Fruit fly (Drosophila melanogaster) whole organism, prepupa: ENCODE measurements around the gene CG8483.

Source experiments
- CG15336 ChIP-seq: fragments of 200-800 bp; sonication (Bioruptor generic); IDR thresholded peaks from 2 replicates; pipeline ENCODE4 v1.3.6; 2022; ENCODE audit warnings: missing biosample characterization, missing genetic modification characterization
- CG1621 ChIP-seq: fragments of 200-800 bp; sonication (Bioruptor generic); optimal IDR thresholded peaks from 3 replicates; lab custom pipeline; 2018; ENCODE audit warnings: missing biosample characterization, mild to moderate bottlenecking, missing genetic modification characterization
- CG16779 ChIP-seq: fragments of 200-800 bp; sonication (Bioruptor generic); optimal IDR thresholded peaks from 3 replicates; lab custom pipeline; 2017; ENCODE audit warnings: missing biosample characterization, mild to moderate bottlenecking, missing genetic modification characterization
- CG31627 ChIP-seq: fragments of 200-800 bp; sonication (Bioruptor generic); optimal IDR thresholded peaks from 3 replicates; lab custom pipeline; 2016; ENCODE audit warnings: missing biosample characterization, missing genetic modification characterization
- CG4318 ChIP-seq: fragments of 200-800 bp; sonication (Bioruptor generic); optimal IDR thresholded peaks from 3 replicates; lab custom pipeline; 2017; ENCODE audit warnings: missing biosample characterization, mild to moderate bottlenecking, missing genetic modification characterization
- CG6163 ChIP-seq: fragments of 200-800 bp; sonication (Bioruptor generic); IDR thresholded peaks from 3 replicates; pipeline ENCODE4 v1.3.6; 2022; ENCODE audit warnings: missing biosample characterization, missing genetic modification characterization
- CG7368 ChIP-seq: fragments of 200-800 bp; sonication (Bioruptor generic); optimal IDR thresholded peaks from 3 replicates; lab custom pipeline; 2016; ENCODE audit warnings: missing biosample characterization, missing genetic modification characterization
- Eip78C ChIP-seq: fragments of 200-800 bp; sonication (Bioruptor generic); peaks from one replicate; lab custom pipeline; 2016; ENCODE audit warnings: missing biosample characterization, missing genetic modification characterization
- Hr38 ChIP-seq: sonication (Bioruptor generic); optimal IDR thresholded peaks from 2 replicates; lab custom pipeline; 2016; ENCODE audit warnings: missing biosample characterization, missing genetic modification characterization
- OdsH ChIP-seq: fragments of 200-800 bp; sonication (Bioruptor generic); optimal IDR thresholded peaks from 3 replicates; lab custom pipeline; 2016; ENCODE audit warnings: missing biosample characterization, missing genetic modification characterization
- Smox ChIP-seq: fragments of 200-800 bp; sonication (Bioruptor generic); optimal IDR thresholded peaks from 3 replicates; lab custom pipeline; 2016; ENCODE audit warnings: missing biosample characterization, missing genetic modification characterization
- Sox15 ChIP-seq: fragments of 200-800 bp; sonication (Bioruptor generic); optimal IDR thresholded peaks from 3 replicates; lab custom pipeline; 2016; ENCODE audit warnings: missing biosample characterization, missing genetic modification characterization
- achi ChIP-seq: fragments of 200-800 bp; sonication (Bioruptor generic); optimal IDR thresholded peaks from 3 replicates; lab custom pipeline; 2016; ENCODE audit warnings: missing biosample characterization, missing genetic modification characterization
- fkh ChIP-seq: fragments of 200-800 bp; sonication (Bioruptor generic); optimal IDR thresholded peaks from 3 replicates; lab custom pipeline; 2017; ENCODE audit warnings: missing biosample characterization, mild to moderate bottlenecking, missing genetic modification characterization, moderate library complexity
- salr ChIP-seq, 2 experiments: fragments of 200-800 bp; sonication (Bioruptor generic); optimal IDR thresholded peaks; 3 replicates each; lab custom pipeline; 2016 to 2018; ENCODE audit warnings: missing biosample characterization in 2 of 2, missing genetic modification characterization in 2 of 2, mild to moderate bottlenecking in 1 of 2

The CG8483 gene

dm6 chr3R:13181004-13181403 lies 33.3 kb downstream of the CG8483 start, which contains the start of gene CG8138:
TSS of gene CG8138 (plus strand) at chr3R:13181304.
- TF ChIP-seq Sox15 (GFP tag; lab: Kevin White, UChicago): no peak
- no peak for TF ChIP-seq salr (GFP tag; optimal IDR thresholded peaks at IDR 0.05; lab: Kevin White, UChicago)
- no peak for TF ChIP-seq CG4318
- no peak for TF ChIP-seq Eip78C (GFP tag; lab: Kevin White, UChicago)
- TF ChIP-seq OdsH (GFP tag; lab: Kevin White, UChicago): no peak
- TF ChIP-seq Hr38 (GFP tag; lab: Kevin White, UChicago): no peak
- no peak for TF ChIP-seq CG15336 (GFP tag; lab: Robert Waterston, UW)
- no peak for TF ChIP-seq fkh
- TF ChIP-seq CG31627 (GFP tag; lab: Kevin White, UChicago): no peak
- TF ChIP-seq achi (GFP tag; lab: Kevin White, UChicago): no peak
- TF ChIP-seq CG1621 (tag; lab: Kevin White, UChicago): no peak
- TF ChIP-seq CG16779: no peak
- TF ChIP-seq CG7368 (GFP tag; lab: Kevin White, UChicago): no peak
- TF ChIP-seq CG6163 (GFP tag; lab: Robert Waterston, UW): no peak
- TF ChIP-seq Smox: no peak
